Worm (Caenorhabditis elegans) whole organism, L1 larva: ENCODE data around the gene Y53F4B.17.

Source experiments
- aly-2 ChIP-seq: fragments of 150-350 bp; optimal IDR thresholded peaks from 2 replicates; lab custom pipeline; 2014; ENCODE audit warnings: missing biosample characterization, missing genetic modification characterization
- elt-3 ChIP-seq, 6 experiments: fragments of 150-350 bp in 1 of 6; sonication (generic microtip); optimal IDR thresholded peaks; 2 replicates each; lab custom pipeline; 2017 to 2018; ENCODE audit warnings: missing biosample characterization in 6 of 6, missing genetic modification characterization in 6 of 6, inconsistent platforms in 1 of 6
- lin-13 ChIP-seq: fragments of 150-350 bp; optimal IDR thresholded peaks from 2 replicates; lab custom pipeline; 2014; ENCODE audit warnings: missing biosample characterization, missing genetic modification reagents, missing genetic modification characterization
- sup-37 ChIP-seq: fragments of 200-800 bp; sonication (Bioruptor generic); optimal IDR thresholded peaks from 2 replicates; lab custom pipeline; 2018; ENCODE audit warnings: mild to moderate bottlenecking, missing genetic modification characterization, missing compliant biosample characterization
- unc-62 ChIP-seq: fragments of 150-350 bp; optimal IDR thresholded peaks from 2 replicates; lab custom pipeline; 2014; ENCODE audit warnings: missing biosample characterization, missing genetic modification reagents, missing genetic modification characterization

DNA sequence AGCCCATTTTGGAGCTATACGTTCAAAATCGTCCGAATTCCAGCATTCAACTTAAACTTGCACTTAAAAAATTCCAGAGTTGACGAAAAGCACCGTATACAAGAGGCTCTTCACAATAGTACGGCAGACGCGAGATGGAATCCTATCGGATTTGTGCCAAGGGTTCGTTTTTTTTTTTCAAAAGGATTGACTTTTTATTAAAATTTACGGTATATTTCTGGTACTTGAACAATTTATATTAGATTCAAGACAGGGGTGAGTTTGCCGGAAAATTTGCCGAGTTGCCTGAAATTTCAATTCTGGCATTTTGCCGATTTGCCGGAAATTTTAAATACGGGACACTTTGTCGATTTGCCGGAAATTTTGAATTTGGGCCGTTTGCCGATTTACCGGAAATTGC is 16.1 kb upstream of the Y53F4B.17 start:
- no peak for TF ChIP-seq aly-2 (tag; lab: Kevin White, UChicago)
- no peak for TF ChIP-seq unc-62
- no peak for TF ChIP-seq elt-3 (tag; optimal IDR thresholded peaks at IDR 0.05; lab: Kevin White, UChicago)
- no peak for TF ChIP-seq lin-13
- no peak for TF ChIP-seq sup-37 (GFP tag; lab: Kevin White, UChicago)
